Worm (Caenorhabditis elegans) whole organism, L2 larva: Measurements from ENCODE around the gene E02A10.4.

ENCODE experiments used
- C34F6.9 ChIP-seq: fragments of 150-350 bp; optimal IDR thresholded peaks from 2 replicates; lab custom pipeline; 2014; ENCODE audit warnings: missing biosample characterization, missing genetic modification characterization
- ama-1 ChIP-seq: fragments of 150-350 bp; optimal IDR thresholded peaks from 2 replicates; lab custom pipeline; 2018; ENCODE audit warnings: inconsistent platforms
- blmp-1 ChIP-seq: sonication (generic microtip); optimal IDR thresholded peaks from 2 replicates; lab custom pipeline; 2017; ENCODE audit warnings: missing genetic modification characterization, mild to moderate bottlenecking, missing compliant biosample characterization, antibody characterized with exemption, moderate library complexity; ENCODE audit not compliant: insufficient read depth
- crh-2 ChIP-seq: sonication (generic microtip); optimal IDR thresholded peaks from 2 replicates; lab custom pipeline; 2017; ENCODE audit warnings: missing biosample characterization, missing genetic modification characterization
- lin-13 ChIP-seq: fragments of 150-350 bp; optimal IDR thresholded peaks from 2 replicates; lab custom pipeline; 2014; ENCODE audit warnings: missing biosample characterization, missing genetic modification reagents, missing genetic modification characterization
- nhr-10 ChIP-seq: sonication (generic microtip); optimal IDR thresholded peaks from 2 replicates; lab custom pipeline; 2017; ENCODE audit warnings: missing biosample characterization, missing genetic modification characterization
- nhr-11 ChIP-seq: fragments of 150-350 bp; optimal IDR thresholded peaks from 2 replicates; lab custom pipeline; 2014; ENCODE audit warnings: missing biosample characterization, missing genetic modification characterization
- nhr-237 ChIP-seq: fragments of 150-350 bp; optimal IDR thresholded peaks from 2 replicates; lab custom pipeline; 2014; ENCODE audit warnings: missing biosample characterization, missing genetic modification characterization
- nhr-77 ChIP-seq: fragments of 150-350 bp; optimal IDR thresholded peaks from 2 replicates; lab custom pipeline; 2014; ENCODE audit warnings: missing biosample characterization, missing genetic modification characterization
- skn-1 ChIP-seq: sonication (generic microtip); optimal IDR thresholded peaks from 2 replicates; lab custom pipeline; 2017; ENCODE audit warnings: missing biosample characterization, missing genetic modification characterization
- unc-39 ChIP-seq: fragments of 150-350 bp; optimal IDR thresholded peaks from 2 replicates; lab custom pipeline; 2014; ENCODE audit warnings: missing biosample characterization, missing genetic modification characterization
- unc-62 ChIP-seq: fragments of 150-350 bp; optimal IDR thresholded peaks from 2 replicates; lab custom pipeline; 2014; ENCODE audit warnings: missing biosample characterization, missing genetic modification reagents, missing genetic modification characterization
- ztf-4 ChIP-seq: fragments of 150-350 bp; optimal IDR thresholded peaks from 2 replicates; lab custom pipeline; 2014; ENCODE audit warnings: missing biosample characterization, missing genetic modification characterization

DNA sequence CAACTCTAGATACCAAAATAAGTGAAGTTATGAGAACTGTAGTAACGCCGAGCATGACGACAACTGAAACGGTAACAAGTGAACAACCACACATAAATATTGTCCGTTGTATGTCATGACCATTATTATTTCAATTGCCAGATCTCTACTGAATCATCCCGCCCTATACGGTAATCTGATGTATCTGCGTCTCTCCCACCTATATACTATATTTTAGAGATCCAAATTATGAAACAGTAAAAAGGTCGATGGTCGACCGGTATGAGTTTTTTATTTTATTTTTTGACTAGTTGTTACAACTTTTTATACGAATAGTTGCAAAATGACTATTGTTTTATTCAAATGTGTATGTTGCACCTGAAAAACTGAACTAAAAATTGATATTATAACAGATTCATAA is 22.9 kb upstream of the E02A10.4 start, which contains the start of gene ttr-43:
- no peak for TF ChIP-seq unc-39 (tag; lab: Kevin White, UChicago)
- TF ChIP-seq nhr-11 (tag; lab: Kevin White, UChicago) = no peak
- TF ChIP-seq blmp-1 = no peak
- TF ChIP-seq ama-1 = no peak
- no peak for TF ChIP-seq lin-13 (GFP tag; lab: Kevin White, UChicago)
- TF ChIP-seq skn-1 = no peak
- TF ChIP-seq ztf-4 = no peak
- TF ChIP-seq unc-62 (GFP tag; lab: Kevin White, UChicago) = no peak
- no peak for TF ChIP-seq nhr-237
- no peak for TF ChIP-seq nhr-77 (tag; lab: Kevin White, UChicago)
- no peak for TF ChIP-seq crh-2 (tag; lab: Kevin White, UChicago)
- TF ChIP-seq nhr-10 = no peak
- TF ChIP-seq C34F6.9 (tag; lab: Kevin White, UChicago) = no peak
